Fruit fly (Drosophila melanogaster): Measurements from ENCODE around the gene CG3808.

DNA sequence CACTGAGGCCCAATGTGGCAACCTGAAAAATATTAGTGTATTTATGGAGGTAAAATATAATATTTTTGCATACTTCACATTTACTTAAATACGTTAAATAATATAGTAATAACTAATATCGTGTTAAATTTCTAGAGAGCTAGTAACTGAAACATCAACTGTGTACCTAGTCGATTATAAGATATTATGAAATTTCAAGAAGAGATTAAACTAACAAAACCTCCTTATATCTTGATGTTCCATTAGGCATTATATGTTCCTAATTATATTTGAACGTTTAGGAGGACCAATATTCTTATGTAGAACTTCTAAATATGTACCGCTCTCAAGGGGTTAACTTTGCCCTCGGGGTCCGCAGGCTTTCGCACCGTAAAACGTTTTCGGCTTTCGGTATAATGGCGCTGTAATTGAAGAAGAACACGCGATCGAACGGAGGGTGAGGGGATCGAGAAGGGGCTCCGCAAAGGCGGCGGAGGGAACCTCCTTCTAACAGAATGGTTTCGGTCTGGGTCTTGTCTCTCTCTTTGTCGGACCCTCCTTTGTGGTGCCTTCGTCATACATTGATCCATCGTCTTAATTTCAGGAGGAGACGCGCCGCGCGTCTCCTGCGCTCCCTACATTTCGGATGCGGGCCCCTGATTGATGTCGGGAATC lies 46.1 kb upstream of the CG3808 start:
- TF ChIP-seq CG7101 (tag; optimal IDR thresholded peaks at IDR 0.05) (no peak), tj (GFP tag; optimal IDR thresholded peaks at IDR 0.05) (no peak), Clk (GFP tag; optimal IDR thresholded peaks at IDR 0.05) (no peak)
